Worm (Caenorhabditis elegans) whole organism, L2 larva: ENCODE data around the gene alx-1.

Source experiments
- ZK546.5 ChIP-seq: sonication (generic microtip); optimal IDR thresholded peaks from 2 replicates; lab custom pipeline; 2017; ENCODE audit warnings: missing biosample characterization, missing genetic modification characterization
- alr-1 ChIP-seq: fragments of 150-350 bp; optimal IDR thresholded peaks from 2 replicates; lab custom pipeline; 2014; ENCODE audit warnings: missing biosample characterization, missing genetic modification characterization
- aly-2 ChIP-seq: fragments of 150-350 bp; optimal IDR thresholded peaks from 2 replicates; lab custom pipeline; 2014; ENCODE audit warnings: missing biosample characterization, missing genetic modification characterization
- ama-1 ChIP-seq: fragments of 150-350 bp; optimal IDR thresholded peaks from 2 replicates; lab custom pipeline; 2018; ENCODE audit warnings: inconsistent platforms
- blmp-1 ChIP-seq: sonication (generic microtip); optimal IDR thresholded peaks from 2 replicates; lab custom pipeline; 2017; ENCODE audit warnings: missing genetic modification characterization, mild to moderate bottlenecking, missing compliant biosample characterization, antibody characterized with exemption, moderate library complexity; ENCODE audit not compliant: insufficient read depth
- ceh-16 ChIP-seq: fragments of 150-350 bp; optimal IDR thresholded peaks from 2 replicates; lab custom pipeline; 2014; ENCODE audit warnings: missing biosample characterization, missing genetic modification characterization
- crh-2 ChIP-seq: sonication (generic microtip); optimal IDR thresholded peaks from 2 replicates; lab custom pipeline; 2017; ENCODE audit warnings: missing biosample characterization, missing genetic modification characterization
- dmd-4 ChIP-seq: sonication (generic microtip); optimal IDR thresholded peaks from 2 replicates; lab custom pipeline; 2017; ENCODE audit warnings: missing biosample characterization, missing genetic modification characterization
- elt-1 ChIP-seq: fragments of 150-350 bp; optimal IDR thresholded peaks from 2 replicates; lab custom pipeline; 2014; ENCODE audit warnings: missing biosample characterization, missing genetic modification characterization
- fos-1 ChIP-seq: fragments of 150-350 bp; optimal IDR thresholded peaks from 2 replicates; lab custom pipeline; 2014; ENCODE audit warnings: missing biosample characterization, missing genetic modification characterization
- gmeb-1 ChIP-seq: fragments of 150-350 bp; optimal IDR thresholded peaks from 2 replicates; lab custom pipeline; 2014; ENCODE audit warnings: missing biosample characterization, missing genetic modification characterization
- lin-11 ChIP-seq: fragments of 150-350 bp; sonication (generic microtip); optimal IDR thresholded peaks from 2 replicates; lab custom pipeline; 2014; ENCODE audit warnings: missing biosample characterization, missing genetic modification characterization, inconsistent platforms, mixed read lengths
- mab-5 ChIP-seq: fragments of 150-350 bp; optimal IDR thresholded peaks from 2 replicates; lab custom pipeline; 2014; ENCODE audit warnings: missing biosample characterization, missing genetic modification characterization
- mbf-1 ChIP-seq: sonication (generic microtip); optimal IDR thresholded peaks from 2 replicates; lab custom pipeline; 2017; ENCODE audit warnings: missing biosample characterization, missing genetic modification characterization
- nhr-11 ChIP-seq: fragments of 150-350 bp; optimal IDR thresholded peaks from 2 replicates; lab custom pipeline; 2014; ENCODE audit warnings: missing biosample characterization, missing genetic modification characterization
- nhr-12 ChIP-seq: fragments of 150-350 bp; optimal IDR thresholded peaks from 2 replicates; lab custom pipeline; 2014; ENCODE audit warnings: missing biosample characterization, missing genetic modification characterization
- nhr-129 ChIP-seq: fragments of 150-350 bp; optimal IDR thresholded peaks from 2 replicates; lab custom pipeline; 2014; ENCODE audit warnings: missing biosample characterization, missing genetic modification characterization
- nhr-21 ChIP-seq: fragments of 150-350 bp; optimal IDR thresholded peaks from 2 replicates; lab custom pipeline; 2014; ENCODE audit warnings: missing biosample characterization, missing genetic modification characterization
- nhr-23 ChIP-seq: fragments of 150-350 bp; optimal IDR thresholded peaks from 2 replicates; lab custom pipeline; 2014; ENCODE audit warnings: missing biosample characterization, missing genetic modification reagents, missing genetic modification characterization
- nhr-25 ChIP-seq: fragments of 150-350 bp; sonication (generic microtip); optimal IDR thresholded peaks from 3 replicates; lab custom pipeline; 2014; ENCODE audit warnings: missing biosample characterization, missing genetic modification characterization
- nhr-6 ChIP-seq: fragments of 150-350 bp; optimal IDR thresholded peaks from 2 replicates; lab custom pipeline; 2014; ENCODE audit warnings: missing biosample characterization, missing genetic modification characterization
- nhr-77 ChIP-seq: fragments of 150-350 bp; optimal IDR thresholded peaks from 2 replicates; lab custom pipeline; 2014; ENCODE audit warnings: missing biosample characterization, missing genetic modification characterization
- sem-4 ChIP-seq: fragments of 150-350 bp; optimal IDR thresholded peaks from 2 replicates; lab custom pipeline; 2014; ENCODE audit warnings: missing biosample characterization, missing genetic modification reagents, missing genetic modification characterization
- sma-9 ChIP-seq, 2 experiments: fragments of 150-350 bp in 1 of 2; sonication (generic microtip) in 1 of 2; optimal IDR thresholded peaks; 2 replicates each; lab custom pipeline; 2014 to 2016; ENCODE audit warnings: missing genetic modification characterization in 2 of 2, mild to moderate bottlenecking in 1 of 2, missing biosample characterization in 1 of 2, missing compliant biosample characterization in 1 of 2, missing genetic modification reagents in 1 of 2, moderate library complexity in 1 of 2
- snpc-4 ChIP-seq: fragments of 150-350 bp; optimal IDR thresholded peaks from 2 replicates; lab custom pipeline; 2014; ENCODE audit warnings: missing biosample characterization, missing genetic modification characterization
- unc-62 ChIP-seq: fragments of 150-350 bp; optimal IDR thresholded peaks from 2 replicates; lab custom pipeline; 2014; ENCODE audit warnings: missing biosample characterization, missing genetic modification reagents, missing genetic modification characterization
- zag-1 ChIP-seq: fragments of 150-350 bp; optimal IDR thresholded peaks from 2 replicates; lab custom pipeline; 2014; ENCODE audit warnings: missing biosample characterization, missing genetic modification characterization
- ztf-1 ChIP-seq: fragments of 200-800 bp; sonication (Bioruptor generic); conservative IDR thresholded peaks from 2 replicates; pipeline ENCODE4 v1.3.6; 2022; ENCODE audit warnings: missing genetic modification characterization, missing compliant biosample characterization
- ztf-4 ChIP-seq: fragments of 150-350 bp; optimal IDR thresholded peaks from 2 replicates; lab custom pipeline; 2014; ENCODE audit warnings: missing biosample characterization, missing genetic modification characterization

alx-1 gene

ce11 chrIII:9912501-9912900, 44.6 kb upstream of the alx-1 start:
- TF ChIP-seq unc-62 (GFP tag; lab: Kevin White, UChicago), result no peak
- TF ChIP-seq aly-2, result no peak
- TF ChIP-seq sem-4 (tag; lab: Kevin White, UChicago), result no peak
- peak; percentile 45 for TF ChIP-seq gmeb-1
- TF ChIP-seq nhr-11 (tag; lab: Kevin White, UChicago), result no peak
- TF ChIP-seq nhr-77 (tag; lab: Kevin White, UChicago), result no peak
- no peak for TF ChIP-seq nhr-6 (tag; lab: Kevin White, UChicago)
- no peak for TF ChIP-seq elt-1 (tag; lab: Kevin White, UChicago)

ce11 chrIII:9912998-9913397, 44.2 kb upstream of the alx-1 start:
- TF ChIP-seq sem-4 (tag; lab: Kevin White, UChicago) (no peak), fos-1 (tag; lab: Kevin White, UChicago) (no peak), nhr-21 (tag; lab: Kevin White, UChicago) (no peak), aly-2 (no peak), blmp-1 (tag; lab: Kevin White, UChicago) (no peak), ztf-1 (GFP tag; lab: Robert Waterston, UW) (no peak), nhr-77 (tag; lab: Kevin White, UChicago) (no peak), mab-5 (tag; lab: Kevin White, UChicago) (no peak), snpc-4 (no peak), nhr-12 (tag; lab: Kevin White, UChicago) (no peak), zag-1 (tag; lab: Kevin White, UChicago) (no peak), mbf-1 (tag; lab: Kevin White, UChicago) (no peak), nhr-25 (tag; lab: Kevin White, UChicago) (no peak), sma-9 (GFP tag; optimal IDR thresholded peaks at IDR 0.05; lab: Kevin White, UChicago) (no peak), sma-9 (tag; optimal IDR thresholded peaks at IDR 0.05; lab: Kevin White, UChicago) (no peak), nhr-129 (tag; lab: Kevin White, UChicago) (no peak), lin-11 (tag; lab: Kevin White, UChicago) (no peak), ZK546.5 (tag; lab: Kevin White, UChicago) (no peak)

ce11 chrIII:9913722-9914121, 43.4 kb upstream of the alx-1 start, which contains the start of gene cbp-3:
Gene cbp-3, plus strand, starts transcription at chrIII:9913993.
- TF ChIP-seq fos-1 (tag; lab: Kevin White, UChicago) (peak; percentile 90), nhr-129 (tag; lab: Kevin White, UChicago) (peak; percentile 5), unc-62 (GFP tag; lab: Kevin White, UChicago) (no peak), crh-2 (tag; lab: Kevin White, UChicago) (peak; percentile 1)

ce11 chrIII:9920764-9921163, 36.4 kb upstream of the alx-1 start, which contains the start of gene F40F12.3:
Gene F40F12.3, minus strand, starts transcription at chrIII:9920864.
- TF ChIP-seq lin-11 (tag; lab: Kevin White, UChicago), result no peak
- no peak for TF ChIP-seq nhr-25 (tag; lab: Kevin White, UChicago)
- TF ChIP-seq sem-4 (tag; lab: Kevin White, UChicago), result no peak
- TF ChIP-seq dmd-4 (tag; lab: Kevin White, UChicago), result no peak
- no peak for TF ChIP-seq nhr-77 (tag; lab: Kevin White, UChicago)

- TF ChIP-seq gmeb-1 (peak; percentile 17), ama-1 (lab: Kevin White, UChicago) (no peak), fos-1 (tag; lab: Kevin White, UChicago) (peak; percentile 66), alr-1 (tag; lab: Kevin White, UChicago) (no peak), ztf-4 (tag; lab: Kevin White, UChicago) (no peak)
These were observed 34.8 kb upstream of the alx-1 start for ce11 chrIII:9922310-9922709.

ce11 chrIII:9922874-9923273, 34.3 kb upstream of the alx-1 start, which contains the start of gene cbp-2:
Gene cbp-2, plus strand, starts transcription at chrIII:9923174.
- TF ChIP-seq sem-4 (tag; lab: Kevin White, UChicago) (no peak), ztf-1 (GFP tag; lab: Robert Waterston, UW) (no peak), fos-1 (tag; lab: Kevin White, UChicago) (no peak), ZK546.5 (tag; lab: Kevin White, UChicago) (no peak), nhr-23 (tag; lab: Kevin White, UChicago) (no peak), zag-1 (tag; lab: Kevin White, UChicago) (no peak), ceh-16 (tag; lab: Kevin White, UChicago) (no peak), elt-1 (tag; lab: Kevin White, UChicago) (no peak), nhr-12 (tag; lab: Kevin White, UChicago) (no peak), mab-5 (tag; lab: Kevin White, UChicago) (no peak), ama-1 (lab: Kevin White, UChicago) (no peak), snpc-4 (no peak)
